Worm (Caenorhabditis elegans) whole organism, young adult: ENCODE results near the gene alr-1.

Source experiments
- F39B2.1 ChIP-seq: fragments of 200-800 bp; sonication (Bioruptor generic); IDR thresholded peaks from 2 replicates; pipeline ENCODE4 v1.3.6; 2022; ENCODE audit warnings: missing genetic modification reagents, missing genetic modification characterization, missing compliant biosample characterization
- F49E8.2 ChIP-seq: sonication (generic microtip); optimal IDR thresholded peaks from 3 replicates; lab custom pipeline; 2017; ENCODE audit warnings: missing genetic modification characterization, mild to moderate bottlenecking, missing compliant biosample characterization, antibody characterized with exemption, moderate library complexity; ENCODE audit not compliant: insufficient read depth
- Y53G8AR.9 ChIP-seq: fragments of 200-800 bp; sonication (Bioruptor generic); conservative IDR thresholded peaks from 2 replicates; pipeline ENCODE4 v1.3.6; 2022; ENCODE audit warnings: missing genetic modification reagents, missing genetic modification characterization, missing compliant biosample characterization
- akir-1 ChIP-seq: fragments of 200-800 bp; sonication (Bioruptor generic); optimal IDR thresholded peaks from 2 replicates; lab custom pipeline; 2018; ENCODE audit warnings: mild to moderate bottlenecking, missing genetic modification characterization, moderate library complexity, missing compliant biosample characterization
- ama-1 ChIP-seq, 3 experiments: fragments of 150-350 bp in 1 of 3; sonication (generic microtip) in 2 of 3; optimal IDR thresholded peaks; 2 replicates each; lab custom pipeline; 2014 to 2018; ENCODE audit warnings: missing biosample characterization in 2 of 3, missing genetic modification characterization in 2 of 3, missing genetic modification reagents in 2 of 3
- bed-1 ChIP-seq: fragments of 200-800 bp; sonication (Bioruptor generic); IDR thresholded peaks from 2 replicates; pipeline ENCODE4 v1.3.6; 2022; ENCODE audit warnings: missing genetic modification reagents, missing genetic modification characterization, missing compliant biosample characterization
- efl-1 ChIP-seq: fragments of 150-350 bp; optimal IDR thresholded peaks from 2 replicates; lab custom pipeline; 2014; ENCODE audit warnings: missing biosample characterization, missing genetic modification reagents, missing genetic modification characterization
- lag-1 ChIP-seq: fragments of 200-800 bp; sonication (Bioruptor generic); IDR thresholded peaks from 2 replicates; pipeline ENCODE4 v1.3.6; 2022; ENCODE audit warnings: missing genetic modification reagents, missing genetic modification characterization, missing compliant biosample characterization
- madf-6 ChIP-seq: fragments of 200-800 bp; sonication (Bioruptor generic); IDR thresholded peaks from 2 replicates; pipeline ENCODE4 v1.3.6; 2022; ENCODE audit warnings: missing genetic modification reagents, missing genetic modification characterization, missing compliant biosample characterization
- nfya-1 ChIP-seq: sonication (generic microtip); optimal IDR thresholded peaks from 2 replicates; lab custom pipeline; 2017; ENCODE audit warnings: antibody characterized with exemption, missing compliant biosample characterization, missing genetic modification characterization, borderline replicate concordance; ENCODE audit not compliant: insufficient read depth
- repo-1 ChIP-seq: sonication (generic microtip); optimal IDR thresholded peaks from 2 replicates; lab custom pipeline; 2017; ENCODE audit warnings: mild to moderate bottlenecking, missing genetic modification characterization, missing compliant biosample characterization
- snpc-4 ChIP-seq, 5 experiments: fragments of 150-350 bp in 1 of 5; sonication (generic microtip) in 4 of 5; optimal IDR thresholded peaks; 2 replicates each; lab custom pipeline; 2014 to 2018; ENCODE audit warnings: missing genetic modification characterization in 5 of 5, missing biosample characterization in 3 of 5, antibody characterized with exemption in 2 of 5, mild to moderate bottlenecking in 2 of 5, missing compliant biosample characterization in 2 of 5, missing genotype in 2 of 5, moderate library complexity in 2 of 5, missing genetic modification reagents in 1 of 5
- tbp1 ChIP-seq: fragments of 200-800 bp; sonication (Bioruptor generic); optimal IDR thresholded peaks from 2 replicates; lab custom pipeline; 2018; ENCODE audit warnings: mild to moderate bottlenecking, missing genetic modification characterization, missing compliant biosample characterization

- TF ChIP-seq lag-1 (GFP tag; lab: Robert Waterston, UW) (peak; percentile 98), efl-1 (GFP tag; lab: Kevin White, UChicago) (no peak), akir-1 (GFP tag; lab: Kevin White, UChicago) (peak; percentile 95), repo-1 (tag; lab: Kevin White, UChicago) (peak; percentile 100), F39B2.1 (GFP tag; lab: Robert Waterston, UW) (peak; percentile 46; the same call in 1 of the 2 replicates), F49E8.2 (tag; lab: Kevin White, UChicago) (no peak), ama-1 (optimal IDR thresholded peaks at IDR 0.05; lab: Kevin White, UChicago) (no peak), ama-1 (GFP tag; optimal IDR thresholded peaks at IDR 0.05; lab: Kevin White, UChicago) (peak in 1 of 2 experiments; percentile 93), tbp1 (peak; percentile 82), bed-1 (GFP tag; lab: Robert Waterston, UW) (peak; percentile 96), Y53G8AR.9 (peak; percentile 100), nfya-1 (no peak), madf-6 (GFP tag; lab: Robert Waterston, UW) (no peak), snpc-4 (GFP tag; optimal IDR thresholded peaks at IDR 0.05; lab: Kevin White, UChicago) (peak; percentile 36), snpc-4 (tag; optimal IDR thresholded peaks at IDR 0.05; lab: Kevin White, UChicago) (peak; percentile 72 to 91 (median 86))
These were observed 31.3 kb downstream of the alr-1 start for ce11 chrX:11093985-11094593.
